Worm (Caenorhabditis elegans) whole organism, late embryonic: ENCODE measurements around the gene col-81.

Experiments
- C08G9.2 ChIP-seq: sonication (generic microtip); optimal IDR thresholded peaks from 2 replicates; lab custom pipeline; 2016; ENCODE audit warnings: mild to moderate bottlenecking, missing genetic modification characterization, moderate library complexity, missing compliant biosample characterization
- C38D4.7 ChIP-seq: fragments of 200-800 bp; sonication (Bioruptor generic); optimal IDR thresholded peaks from 2 replicates; lab custom pipeline; 2018; ENCODE audit warnings: mild to moderate bottlenecking, missing genetic modification characterization, moderate library complexity, missing compliant biosample characterization
- Y22D7AL.16 ChIP-seq: sonication (generic microtip); optimal IDR thresholded peaks from 2 replicates; lab custom pipeline; 2016; ENCODE audit warnings: missing genetic modification characterization, missing compliant biosample characterization
- ahr-1 ChIP-seq: sonication (generic microtip); optimal IDR thresholded peaks from 2 replicates; lab custom pipeline; 2016; ENCODE audit warnings: missing genetic modification characterization, missing compliant biosample characterization
- ceh-14 ChIP-seq: sonication (generic microtip); optimal IDR thresholded peaks from 2 replicates; lab custom pipeline; 2016; ENCODE audit warnings: missing genotype, missing genetic modification characterization, missing compliant biosample characterization
- ceh-18 ChIP-seq: sonication (generic microtip); optimal IDR thresholded peaks from 2 replicates; lab custom pipeline; 2016; ENCODE audit warnings: missing genetic modification characterization, missing compliant biosample characterization
- ceh-19 ChIP-seq: fragments of 200-800 bp; sonication (Bioruptor generic); optimal IDR thresholded peaks from 2 replicates; lab custom pipeline; 2018; ENCODE audit warnings: mild to moderate bottlenecking, missing genetic modification characterization, missing compliant biosample characterization
- ceh-2 ChIP-seq: sonication (generic microtip); optimal IDR thresholded peaks from 2 replicates; lab custom pipeline; 2016; ENCODE audit warnings: missing genotype, missing genetic modification characterization, missing compliant biosample characterization
- ceh-22 ChIP-seq: sonication (generic microtip); optimal IDR thresholded peaks from 2 replicates; lab custom pipeline; 2017; ENCODE audit warnings: missing biosample characterization, missing genetic modification characterization
- ceh-24 ChIP-seq: sonication (generic microtip); optimal IDR thresholded peaks from 2 replicates; lab custom pipeline; 2016; ENCODE audit warnings: mild to moderate bottlenecking, missing genetic modification characterization, missing compliant biosample characterization
- ceh-45 ChIP-seq: fragments of 200-800 bp; sonication (Bioruptor generic); IDR thresholded peaks from 2 replicates; pipeline ENCODE4 v1.3.6; 2022; ENCODE audit warnings: missing genetic modification reagents, missing genetic modification characterization, missing compliant biosample characterization
- ceh-48 ChIP-seq: sonication (generic microtip); optimal IDR thresholded peaks from 2 replicates; lab custom pipeline; 2016; ENCODE audit warnings: missing genetic modification characterization, inconsistent platforms, missing compliant biosample characterization
- ceh-6 ChIP-seq: fragments of 200-800 bp; sonication (Bioruptor generic); optimal IDR thresholded peaks from 2 replicates; lab custom pipeline; 2018; ENCODE audit warnings: mild to moderate bottlenecking, missing genetic modification characterization, missing compliant biosample characterization
- ceh-9 ChIP-seq: sonication (generic microtip); optimal IDR thresholded peaks from 2 replicates; lab custom pipeline; 2016; ENCODE audit warnings: mild to moderate bottlenecking, missing genetic modification characterization, inconsistent platforms, missing compliant biosample characterization
- che-1 ChIP-seq: sonication (generic microtip); optimal IDR thresholded peaks from 2 replicates; lab custom pipeline; 2016; ENCODE audit warnings: mild to moderate bottlenecking, missing genetic modification characterization, missing compliant biosample characterization
- elt-2 ChIP-seq: sonication (generic microtip); optimal IDR thresholded peaks from 2 replicates; lab custom pipeline; 2016; ENCODE audit warnings: missing genetic modification reagents, missing genetic modification characterization, missing compliant biosample characterization
- elt-4 ChIP-seq: sonication (generic microtip); optimal IDR thresholded peaks from 2 replicates; lab custom pipeline; 2016; ENCODE audit warnings: missing genetic modification characterization, missing compliant biosample characterization
- ets-4 ChIP-seq: sonication (generic microtip); optimal IDR thresholded peaks from 2 replicates; lab custom pipeline; 2016; ENCODE audit warnings: missing genetic modification characterization, missing compliant biosample characterization
- eyg-1 ChIP-seq: sonication (generic microtip); optimal IDR thresholded peaks from 2 replicates; lab custom pipeline; 2016; ENCODE audit warnings: missing genotype, missing genetic modification characterization, missing compliant biosample characterization
- fkh-6 ChIP-seq: sonication (generic microtip); optimal IDR thresholded peaks from 2 replicates; lab custom pipeline; 2016; ENCODE audit warnings: missing genetic modification characterization, missing compliant biosample characterization
- hlh-13 ChIP-seq: fragments of 200-800 bp; sonication (Bioruptor generic); optimal IDR thresholded peaks from 2 replicates; lab custom pipeline; 2018; ENCODE audit warnings: mild to moderate bottlenecking, missing genetic modification characterization, missing compliant biosample characterization
- hlh-15 ChIP-seq: sonication (generic microtip); optimal IDR thresholded peaks from 2 replicates; lab custom pipeline; 2016; ENCODE audit warnings: missing genetic modification characterization, missing compliant biosample characterization
- hlh-8 ChIP-seq: sonication (generic microtip); optimal IDR thresholded peaks from 2 replicates; lab custom pipeline; 2016; ENCODE audit warnings: missing genotype, missing genetic modification characterization, missing compliant biosample characterization
- lin-11 ChIP-seq: fragments of 200-800 bp; sonication (Bioruptor generic); optimal IDR thresholded peaks from 2 replicates; lab custom pipeline; 2018; ENCODE audit warnings: mild to moderate bottlenecking, missing genetic modification characterization, missing compliant biosample characterization
- mec-3 ChIP-seq: sonication (generic microtip); optimal IDR thresholded peaks from 2 replicates; lab custom pipeline; 2016; ENCODE audit warnings: borderline replicate concordance, missing genetic modification characterization, missing compliant biosample characterization
- nfya-1 ChIP-seq: sonication (generic microtip); optimal IDR thresholded peaks from 2 replicates; lab custom pipeline; 2017; ENCODE audit warnings: missing genetic modification characterization, mild to moderate bottlenecking, missing compliant biosample characterization, antibody characterized with exemption, moderate library complexity
- nhr-11 ChIP-seq: fragments of 150-350 bp; optimal IDR thresholded peaks from 2 replicates; lab custom pipeline; 2014; ENCODE audit warnings: missing biosample characterization, missing genetic modification characterization
- npax-4 ChIP-seq: sonication (generic microtip); optimal IDR thresholded peaks from 2 replicates; lab custom pipeline; 2016; ENCODE audit warnings: missing genetic modification characterization, missing compliant biosample characterization
- pag-3 ChIP-seq: sonication (generic microtip); optimal IDR thresholded peaks from 2 replicates; lab custom pipeline; 2016; ENCODE audit warnings: missing compliant biosample characterization, missing genetic modification characterization, borderline replicate concordance
- pha-2 ChIP-seq: sonication (generic microtip); optimal IDR thresholded peaks from 2 replicates; lab custom pipeline; 2017; ENCODE audit warnings: mild to moderate bottlenecking, missing genetic modification characterization, missing compliant biosample characterization
- pqm-1 ChIP-seq: sonication (generic microtip); optimal IDR thresholded peaks from 2 replicates; lab custom pipeline; 2016; ENCODE audit warnings: missing genetic modification characterization, missing compliant biosample characterization
- ref-2 ChIP-seq: sonication (generic microtip); optimal IDR thresholded peaks from 2 replicates; lab custom pipeline; 2016; ENCODE audit warnings: missing genetic modification characterization, missing compliant biosample characterization
- rnt-1 ChIP-seq: sonication (generic microtip); optimal IDR thresholded peaks from 2 replicates; lab custom pipeline; 2016; ENCODE audit warnings: missing genetic modification characterization, missing compliant biosample characterization
- sdc-2 ChIP-seq: sonication (generic microtip); optimal IDR thresholded peaks from 2 replicates; lab custom pipeline; 2016; ENCODE audit warnings: missing genotype, missing genetic modification characterization, missing compliant biosample characterization
- syd-9 ChIP-seq: sonication (generic microtip); optimal IDR thresholded peaks from 2 replicates; lab custom pipeline; 2016; ENCODE audit warnings: mild to moderate bottlenecking, missing genetic modification characterization, moderate library complexity, missing compliant biosample characterization
- tbx-7 ChIP-seq: sonication (generic microtip); optimal IDR thresholded peaks from 2 replicates; lab custom pipeline; 2016; ENCODE audit warnings: missing genotype, missing genetic modification characterization, missing compliant biosample characterization
- unc-3 ChIP-seq, 2 experiments: fragments of 200-800 bp in 1 of 2; sonication (Bioruptor generic) in 1 of 2; sonication (generic microtip) in 1 of 2; conservative IDR thresholded peaks in 1 of 2; optimal IDR thresholded peaks in 1 of 2; 2 replicates each; pipeline versions ENCODE4 v1.3.6 to Lab custom; 2016 to 2022; ENCODE audit warnings: missing compliant biosample characterization in 2 of 2, missing genetic modification characterization in 2 of 2, missing genetic modification reagents in 1 of 2
- unc-42 ChIP-seq: sonication (generic microtip); optimal IDR thresholded peaks from 2 replicates; lab custom pipeline; 2016; ENCODE audit warnings: missing genotype, missing genetic modification characterization, missing compliant biosample characterization
- unc-86 ChIP-seq: sonication (generic microtip); optimal IDR thresholded peaks from 2 replicates; lab custom pipeline; 2016; ENCODE audit warnings: missing genetic modification characterization, missing compliant biosample characterization
- zip-5 ChIP-seq: sonication (generic microtip); optimal IDR thresholded peaks from 2 replicates; lab custom pipeline; 2016; ENCODE audit warnings: missing genetic modification characterization, missing compliant biosample characterization

The col-81 gene

DNA sequence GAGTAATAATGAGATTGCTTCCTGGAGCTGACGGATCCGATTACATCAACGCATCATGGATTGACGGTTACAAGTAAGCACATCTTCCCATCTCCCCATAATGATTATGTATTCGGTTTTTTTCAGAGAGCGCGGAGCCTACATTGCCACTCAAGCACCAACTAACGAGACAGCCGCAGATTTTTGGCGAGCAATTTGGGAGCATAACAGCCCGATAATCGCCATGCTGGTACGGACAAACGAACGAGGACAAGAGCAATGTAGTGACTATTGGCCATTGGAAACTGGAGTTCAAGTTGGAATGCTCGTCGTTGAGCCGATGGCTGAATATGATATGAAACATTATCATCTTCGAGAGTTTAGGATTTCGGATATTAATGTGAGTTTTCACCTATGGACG, 2.7 kb downstream of the col-81 start:
- no peak for TF ChIP-seq rnt-1 (tag; lab: Kevin White, UChicago)
- no peak for TF ChIP-seq hlh-8 (tag; lab: Kevin White, UChicago)
- TF ChIP-seq unc-86 (tag; lab: Kevin White, UChicago) = no peak
- TF ChIP-seq tbx-7 = no peak
- no peak for TF ChIP-seq ceh-45 (GFP tag; lab: Robert Waterston, UW)
- no peak for TF ChIP-seq fkh-6 (tag; lab: Kevin White, UChicago)
- TF ChIP-seq ets-4 (tag; lab: Kevin White, UChicago) = no peak
- no peak for TF ChIP-seq nfya-1 (tag; lab: Kevin White, UChicago)
- no peak for TF ChIP-seq hlh-15 (tag; lab: Kevin White, UChicago)
- no peak for TF ChIP-seq che-1
- TF ChIP-seq pqm-1 (tag; lab: Kevin White, UChicago) = no peak
- TF ChIP-seq, all 69 proteins: peak for 0

DNA sequence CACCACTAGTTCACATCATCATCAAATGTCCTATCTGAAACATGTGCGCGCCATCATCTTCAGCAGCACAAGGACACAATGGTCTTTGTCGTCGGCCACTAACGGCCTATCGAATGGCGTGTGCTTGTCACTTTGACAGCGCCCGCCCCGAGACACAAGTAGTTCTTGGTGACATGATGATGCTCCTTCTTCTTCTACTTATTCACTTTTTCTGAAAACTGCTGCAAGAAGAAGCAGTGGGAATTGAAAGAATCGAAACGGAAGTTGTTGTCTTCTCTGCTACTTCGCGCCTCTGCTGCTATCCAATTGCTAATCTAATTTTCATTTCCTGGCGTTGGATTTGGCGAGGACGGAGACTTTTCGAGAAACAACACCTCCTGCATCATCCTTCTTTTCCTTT, 9.2 kb downstream of the col-81 start:
- TF ChIP-seq lin-11 (tag; lab: Kevin White, UChicago) (no peak), elt-2 (tag; lab: Kevin White, UChicago) (no peak), zip-5 (tag; lab: Kevin White, UChicago) (no peak), npax-4 (no peak), ref-2 (no peak), tbx-7 (no peak), ets-4 (tag; lab: Kevin White, UChicago) (no peak)

DNA sequence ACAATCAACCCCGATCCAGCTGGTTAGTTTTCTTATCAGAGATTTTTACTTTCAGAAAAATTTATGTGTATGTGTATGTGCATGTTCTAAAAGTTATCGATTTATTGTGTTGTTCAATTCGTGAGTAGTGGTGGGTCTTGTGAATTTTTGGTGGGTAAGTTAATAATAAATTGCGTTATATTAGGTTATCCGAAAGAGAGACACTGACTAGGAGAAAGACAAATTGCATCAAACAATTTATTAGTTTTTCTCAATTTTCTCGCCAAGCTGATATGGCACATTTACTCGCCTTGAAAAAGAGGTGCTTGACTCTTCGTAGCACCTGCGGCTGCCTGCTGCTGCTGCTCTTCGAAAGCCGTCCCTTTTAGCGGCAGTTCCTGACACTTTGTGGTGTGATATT, 14.5 kb downstream of the col-81 start:
- TF ChIP-seq nfya-1 (tag; lab: Kevin White, UChicago) = no peak
- peak; percentile 90 for TF ChIP-seq unc-42

DNA sequence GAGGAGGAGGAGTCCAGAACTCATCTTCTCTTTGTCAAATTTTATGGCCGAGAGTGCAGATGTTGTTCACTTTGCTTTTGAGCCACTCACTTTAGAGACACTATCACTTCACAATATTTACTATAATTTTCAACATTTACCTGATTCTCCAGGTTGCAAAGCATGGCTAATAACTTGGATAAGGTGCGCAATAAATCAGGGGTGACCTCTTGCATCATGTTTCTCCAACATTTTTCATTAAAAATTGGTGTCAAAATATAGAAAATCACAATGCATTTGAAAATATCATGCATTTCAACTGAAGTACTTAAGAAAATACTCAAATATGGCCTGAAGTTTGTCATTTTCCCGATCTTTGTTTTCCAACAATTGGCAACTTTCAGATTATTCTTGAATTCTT, 18.0 kb downstream of the col-81 start:
- no peak for TF ChIP-seq ceh-48 (tag; lab: Kevin White, UChicago)
- TF ChIP-seq ahr-1 (tag; lab: Kevin White, UChicago) = no peak
- no peak for TF ChIP-seq sdc-2 (tag; lab: Kevin White, UChicago)
- TF ChIP-seq nfya-1 (tag; lab: Kevin White, UChicago) = no peak
- no peak for TF ChIP-seq C38D4.7
- no peak for TF ChIP-seq mec-3 (tag; lab: Kevin White, UChicago)
- no peak for TF ChIP-seq hlh-13
- TF ChIP-seq ceh-2 (tag; lab: Kevin White, UChicago) = no peak
- no peak for TF ChIP-seq ceh-19
- no peak for TF ChIP-seq pha-2 (tag; lab: Kevin White, UChicago)
- TF ChIP-seq ceh-18 (tag; lab: Kevin White, UChicago) = no peak
- no peak for TF ChIP-seq ceh-9 (tag; lab: Kevin White, UChicago)
- no peak for TF ChIP-seq ceh-24 (tag; lab: Kevin White, UChicago)
- TF ChIP-seq syd-9 (tag; lab: Kevin White, UChicago) = no peak
- no peak for TF ChIP-seq C08G9.2 (tag; lab: Kevin White, UChicago)
- TF ChIP-seq nhr-11 = no peak
- TF ChIP-seq hlh-8 (tag; lab: Kevin White, UChicago) = no peak
- TF ChIP-seq, all 69 proteins: peak for 0

DNA sequence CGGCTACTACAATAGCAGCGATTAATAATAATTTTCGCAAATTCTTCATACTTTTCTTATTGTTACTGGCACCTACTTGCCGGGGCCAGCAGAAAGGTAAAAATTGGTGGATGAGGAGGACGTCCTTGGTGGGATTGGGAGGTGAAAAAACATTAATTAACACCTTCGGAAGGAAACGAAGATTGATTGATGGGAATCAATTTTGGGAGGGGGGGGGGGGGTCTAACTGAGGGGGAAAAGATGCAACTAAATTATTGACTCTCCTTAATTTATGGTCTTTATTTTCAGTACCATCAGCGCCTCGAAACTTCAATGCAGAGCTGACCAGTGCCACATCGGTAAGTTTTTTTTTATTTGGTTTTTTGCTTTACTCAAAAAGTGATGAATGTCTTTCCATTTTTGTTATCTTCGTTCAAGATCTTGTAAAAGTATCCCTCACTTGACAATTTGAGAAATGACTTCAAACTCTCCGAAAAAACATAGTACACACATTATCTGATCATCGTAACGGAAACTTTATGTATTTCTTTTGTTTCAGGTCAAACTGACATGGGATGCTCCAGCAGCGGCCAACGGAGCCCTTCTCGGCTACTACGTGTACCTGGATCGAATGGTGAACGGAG, 19.8 kb downstream of the col-81 start:
- TF ChIP-seq ceh-14 (tag; lab: Kevin White, UChicago) (no peak), eyg-1 (tag; lab: Kevin White, UChicago) (no peak), ceh-24 (tag; lab: Kevin White, UChicago) (no peak), unc-3 (GFP tag; conservative IDR thresholded peaks at IDR 0.05; lab: Robert Waterston, UW) (no peak), unc-3 (tag; optimal IDR thresholded peaks at IDR 0.05; lab: Kevin White, UChicago) (no peak), ceh-18 (tag; lab: Kevin White, UChicago) (no peak), Y22D7AL.16 (tag; lab: Kevin White, UChicago) (no peak), tbx-7 (no peak), ceh-22 (no peak), ceh-6 (no peak), pag-3 (tag; lab: Kevin White, UChicago) (no peak), nfya-1 (tag; lab: Kevin White, UChicago) (no peak), elt-4 (no peak)
- TF ChIP-seq, all 69 proteins: peak for 0
